Fruit fly (Drosophila melanogaster): Measurements from ENCODE around the gene CG34452.

CG34452 gene

dm6 chr3L:15699626-15700337 is 12.1 kb upstream of the CG34452 start, which contains the start of gene comm2 (continued):
- TF ChIP-seq zf30C (GFP tag; optimal IDR thresholded peaks at IDR 0.05) (no peak), CG10959 (GFP tag; IDR thresholded peaks at IDR 0.05) (no peak), kay (GFP tag; optimal IDR thresholded peaks at IDR 0.05) (no peak), Hsf (GFP tag; optimal IDR thresholded peaks at IDR 0.05) (no peak), CG17829 (tag; optimal IDR thresholded peaks at IDR 0.05) (peak; percentile 43), BtbVII (GFP tag; optimal IDR thresholded peaks at IDR 0.05) (no peak), Chrac-16 (GFP tag; optimal IDR thresholded peaks at IDR 0.05) (no peak), Jarid2 (GFP tag; optimal IDR thresholded peaks at IDR 0.05) (peak; percentile 99), lola (GFP tag; optimal IDR thresholded peaks at IDR 0.05) (no peak), nom (GFP tag; optimal IDR thresholded peaks at IDR 0.05) (peak; percentile 22), CG15514 (GFP tag; optimal IDR thresholded peaks at IDR 0.05) (no peak), Bteb2 (GFP tag; optimal IDR thresholded peaks at IDR 0.05) (no peak), stc (GFP tag; IDR thresholded peaks at IDR 0.05) (no peak; the same call in 1 of the 2 replicates), CG8290 (GFP tag; optimal IDR thresholded peaks at IDR 0.05) (no peak), CG8290 (tag; optimal IDR thresholded peaks at IDR 0.05) (peak in 1 of 2 experiments; percentile 19), crc (GFP tag; optimal IDR thresholded peaks at IDR 0.05) (no peak), CG13624 (GFP tag; optimal IDR thresholded peaks at IDR 0.05) (no peak), fru (optimal IDR thresholded peaks at IDR 0.05) (no peak), hb (GFP tag; IDR thresholded peaks at IDR 0.05; ENCODE audit: partially characterized antibody) (no peak), CG13424 (tag; optimal IDR thresholded peaks at IDR 0.05) (no peak), Hr51 (GFP tag; optimal IDR thresholded peaks at IDR 0.05) (no peak), Sin3A (optimal IDR thresholded peaks at IDR 0.05) (no peak), hkb (optimal IDR thresholded peaks at IDR 0.05) (no peak), hkb (GFP tag; IDR thresholded peaks at IDR 0.05) (0 out of 2 replicates have a peak, but pooled peaks have one; percentile 14), Pdp1 (GFP tag; optimal IDR thresholded peaks at IDR 0.05) (no peak), kni (GFP tag; optimal IDR thresholded peaks at IDR 0.05) (peak; percentile 89), Gug (GFP tag; IDR thresholded peaks at IDR 0.05) (no peak), CG4282 (GFP tag; optimal IDR thresholded peaks at IDR 0.05) (no peak), CG6683 (GFP tag; optimal IDR thresholded peaks at IDR 0.05) (no peak), Ets65A (GFP tag) (no peak), disco-r (GFP tag; optimal IDR thresholded peaks at IDR 0.05) (no peak), Ravus (GFP tag; IDR thresholded peaks at IDR 0.05) (no peak), Max (GFP tag; optimal IDR thresholded peaks at IDR 0.05) (no peak), phol (tag; optimal IDR thresholded peaks at IDR 0.05) (no peak), ase (GFP tag; IDR thresholded peaks at IDR 0.05) (no peak), BEAF-32 (GFP tag; optimal IDR thresholded peaks at IDR 0.05) (no peak), bab2 (GFP tag; optimal IDR thresholded peaks at IDR 0.05) (no peak), Lpt (GFP tag; optimal IDR thresholded peaks at IDR 0.05) (no peak), CG10147 (GFP tag; optimal IDR thresholded peaks at IDR 0.05) (no peak), lov (optimal IDR thresholded peaks at IDR 0.05) (no peak), lov (GFP tag; IDR thresholded peaks at IDR 0.05) (0 out of 3 replicates have a peak, but pooled peaks have one; percentile 3), CG31365 (tag; optimal IDR thresholded peaks at IDR 0.05) (no peak), Med (GFP tag) (peak; percentile 74), Camta (GFP tag; optimal IDR thresholded peaks at IDR 0.05) (no peak), pum (GFP tag; optimal IDR thresholded peaks at IDR 0.05) (no peak), fd64A (GFP tag; optimal IDR thresholded peaks at IDR 0.05) (peak; percentile 15), CG14965 (GFP tag; optimal IDR thresholded peaks at IDR 0.05; ENCODE audit: borderline replicate concordance) (no peak), Nf-YB (GFP tag; optimal IDR thresholded peaks at IDR 0.05) (no peak), CG14710 (tag; optimal IDR thresholded peaks at IDR 0.05) (no peak), onecut (GFP tag; IDR thresholded peaks at IDR 0.05) (no peak), Aef1 (GFP tag; IDR thresholded peaks at IDR 0.05) (no peak)
